Fruit fly (Drosophila melanogaster) whole organism, embryonic: ENCODE results near the gene Xe7.

Experiments used
- B-H2 ChIP-seq: fragments of 200-800 bp; sonication (Bioruptor generic); optimal IDR thresholded peaks from 2 replicates; lab custom pipeline; 2018; ENCODE audit warnings: missing biosample characterization, mild to moderate bottlenecking, missing genetic modification characterization
- BEAF-32 ChIP-seq: fragments of 200-800 bp; sonication (Bioruptor generic); optimal IDR thresholded peaks from 3 replicates; lab custom pipeline; 2017; ENCODE audit warnings: missing biosample characterization, missing genetic modification characterization, mild to moderate bottlenecking, moderate library complexity, missing genetic modification reagents
- CG11085 ChIP-seq: fragments of 200-800 bp; sonication (Bioruptor generic); IDR thresholded peaks from 2 replicates; pipeline ENCODE4 v1.3.6; 2022; ENCODE audit warnings: missing biosample characterization, missing genetic modification characterization
- CG13775 ChIP-seq: fragments of 200-800 bp; sonication (Bioruptor generic); optimal IDR thresholded peaks from 3 replicates; lab custom pipeline; 2017; ENCODE audit warnings: missing biosample characterization, mild to moderate bottlenecking, missing genetic modification characterization
- CG15514 ChIP-seq: fragments of 200-800 bp; sonication (Bioruptor generic); optimal IDR thresholded peaks from 3 replicates; lab custom pipeline; 2017; ENCODE audit warnings: missing biosample characterization, missing genetic modification characterization, mild to moderate bottlenecking, moderate library complexity, missing genetic modification reagents
- CG3838 ChIP-seq: fragments of 200-800 bp; sonication (Bioruptor generic); optimal IDR thresholded peaks from 3 replicates; lab custom pipeline; 2016; ENCODE audit warnings: missing biosample characterization, missing genetic modification characterization
- CG4820 ChIP-seq: fragments of 200-800 bp; sonication (Bioruptor generic); optimal IDR thresholded peaks from 3 replicates; lab custom pipeline; 2016; ENCODE audit warnings: missing biosample characterization, missing genetic modification characterization
- CG6654 ChIP-seq: fragments of 200-800 bp; sonication (Bioruptor generic); optimal IDR thresholded peaks from 2 replicates; lab custom pipeline; 2017; ENCODE audit warnings: missing biosample characterization, mild to moderate bottlenecking, missing genetic modification characterization
- CG6765 ChIP-seq: fragments of 200-800 bp; sonication (Bioruptor generic); optimal IDR thresholded peaks from 3 replicates; lab custom pipeline; 2017; ENCODE audit warnings: missing biosample characterization, mild to moderate bottlenecking, missing genetic modification characterization
- CG7372 ChIP-seq: fragments of 200-800 bp; sonication (Bioruptor generic); IDR thresholded peaks from 2 replicates; pipeline ENCODE4 v1.3.6; 2022; ENCODE audit warnings: missing biosample characterization, missing genetic modification characterization
- CG7745 ChIP-seq: fragments of 200-800 bp; sonication (Bioruptor generic); optimal IDR thresholded peaks from 2 replicates; lab custom pipeline; 2018; ENCODE audit warnings: missing biosample characterization, mild to moderate bottlenecking, missing genetic modification characterization, moderate library complexity
- CG8765 ChIP-seq: fragments of 200-800 bp; sonication (Bioruptor generic); IDR thresholded peaks from 2 replicates; pipeline ENCODE4 v1.3.6; 2022; ENCODE audit warnings: missing biosample characterization, missing genetic modification characterization
- CoRest ChIP-seq: fragments of 200-800 bp; sonication (Bioruptor generic); optimal IDR thresholded peaks from 3 replicates; lab custom pipeline; 2018; ENCODE audit warnings: missing biosample characterization, mild to moderate bottlenecking, missing genetic modification characterization, moderate library complexity
- CrebB ChIP-seq: fragments of 200-800 bp; sonication (Bioruptor generic); optimal IDR thresholded peaks from 3 replicates; lab custom pipeline; 2018; ENCODE audit warnings: missing biosample characterization, mild to moderate bottlenecking, missing genetic modification characterization
- Dbx ChIP-seq: fragments of 200-800 bp; sonication (Bioruptor generic); IDR thresholded peaks from 3 replicates; pipeline ENCODE4 v1.3.6; 2022; ENCODE audit warnings: missing biosample characterization, missing genetic modification characterization
- GATAe ChIP-seq: fragments of 200-800 bp; sonication (Bioruptor generic); conservative IDR thresholded peaks from 2 replicates; pipeline ENCODE4 v1.3.6; 2022; ENCODE audit warnings: missing biosample characterization, missing genetic modification characterization
- Gug ChIP-seq: fragments of 200-800 bp; sonication (Bioruptor generic); IDR thresholded peaks from 4 replicates; pipeline ENCODE4 v1.3.6; 2022; ENCODE audit warnings: missing biosample characterization, missing genetic modification characterization
- Hey ChIP-seq: fragments of 200-800 bp; sonication (Bioruptor generic); optimal IDR thresholded peaks from 3 replicates; lab custom pipeline; 2018; ENCODE audit warnings: missing biosample characterization, mild to moderate bottlenecking, missing genetic modification characterization
- Hmx ChIP-seq: fragments of 200-800 bp; sonication (Bioruptor generic); optimal IDR thresholded peaks from 2 replicates; lab custom pipeline; 2016; ENCODE audit warnings: missing biosample characterization, missing genetic modification characterization
- Hsf ChIP-seq: fragments of 200-800 bp; sonication (Bioruptor generic); optimal IDR thresholded peaks from 3 replicates; lab custom pipeline; 2016; ENCODE audit warnings: missing biosample characterization, missing genetic modification characterization
- NFAT ChIP-seq: fragments of 200-800 bp; sonication (Bioruptor generic); IDR thresholded peaks from 2 replicates; pipeline ENCODE4 v1.3.6; 2022; ENCODE audit warnings: missing biosample characterization, missing genetic modification characterization
- NK7.1 ChIP-seq: fragments of 200-800 bp; sonication (Bioruptor generic); optimal IDR thresholded peaks from 3 replicates; lab custom pipeline; 2016; ENCODE audit warnings: missing biosample characterization, missing genetic modification characterization
- Neu2 ChIP-seq: fragments of 200-800 bp; sonication (Bioruptor generic); optimal IDR thresholded peaks from 3 replicates; lab custom pipeline; 2016; ENCODE audit warnings: missing biosample characterization, missing genetic modification characterization, borderline replicate concordance
- NfI ChIP-seq: fragments of 200-800 bp; sonication (Bioruptor generic); optimal IDR thresholded peaks from 3 replicates; lab custom pipeline; 2018; ENCODE audit warnings: missing biosample characterization, mild to moderate bottlenecking, missing genetic modification characterization, moderate library complexity
- Rfx ChIP-seq: fragments of 200-800 bp; sonication (Bioruptor generic); IDR thresholded peaks from 2 replicates; pipeline ENCODE4 v1.3.6; 2022; ENCODE audit warnings: missing biosample characterization, missing genetic modification characterization
- Side ChIP-seq: fragments of 200-800 bp; sonication (Bioruptor generic); optimal IDR thresholded peaks from 2 replicates; lab custom pipeline; 2016; ENCODE audit warnings: missing biosample characterization, missing genetic modification characterization
- Sox102F ChIP-seq: fragments of 200-800 bp; sonication (Bioruptor generic); optimal IDR thresholded peaks from 2 replicates; lab custom pipeline; 2018; ENCODE audit warnings: missing biosample characterization, mild to moderate bottlenecking, missing genetic modification characterization, moderate library complexity
- bsh ChIP-seq, 2 experiments: fragments of 200-800 bp; sonication (Bioruptor generic); optimal IDR thresholded peaks; 2 replicates each; lab custom pipeline; 2017 to 2018; ENCODE audit warnings: mild to moderate bottlenecking in 2 of 2, missing biosample characterization in 2 of 2, missing genetic modification characterization in 2 of 2, moderate library complexity in 1 of 2
- crc ChIP-seq: fragments of 200-800 bp; sonication (Bioruptor generic); optimal IDR thresholded peaks from 2 replicates; lab custom pipeline; 2016; ENCODE audit warnings: missing biosample characterization, missing genetic modification characterization
- cwo ChIP-seq: fragments of 200-800 bp; sonication (Bioruptor generic); optimal IDR thresholded peaks from 3 replicates; lab custom pipeline; 2017; ENCODE audit warnings: missing biosample characterization, missing genetic modification characterization, mild to moderate bottlenecking, moderate library complexity, missing genetic modification reagents
- fu2 ChIP-seq: fragments of 200-800 bp; sonication (Bioruptor generic); optimal IDR thresholded peaks from 2 replicates; lab custom pipeline; 2016; ENCODE audit warnings: missing biosample characterization, missing genetic modification characterization
- gce ChIP-seq: fragments of 200-800 bp; sonication (Bioruptor generic); IDR thresholded peaks from 3 replicates; pipeline ENCODE4 v1.3.6; 2022; ENCODE audit warnings: missing biosample characterization, missing genetic modification characterization
- insv ChIP-seq, 2 experiments: fragments of 200-800 bp; sonication (Bioruptor generic); optimal IDR thresholded peaks; 3 replicates each; lab custom pipeline; 2016 to 2018; ENCODE audit warnings: missing biosample characterization in 2 of 2, missing genetic modification characterization in 2 of 2
- kay ChIP-seq: fragments of 200-800 bp; sonication (Bioruptor generic); optimal IDR thresholded peaks from 2 replicates; lab custom pipeline; 2016; ENCODE audit warnings: missing biosample characterization, missing genetic modification characterization
- lmd ChIP-seq: fragments of 200-800 bp; sonication (Bioruptor generic); IDR thresholded peaks from 2 replicates; pipeline ENCODE4 v1.3.6; 2022; ENCODE audit warnings: missing biosample characterization, missing genetic modification characterization
- nmo ChIP-seq: fragments of 200-800 bp; sonication (Bioruptor generic); optimal IDR thresholded peaks from 2 replicates; lab custom pipeline; 2018; ENCODE audit warnings: missing biosample characterization, mild to moderate bottlenecking, missing genetic modification characterization, moderate library complexity
- org-1 ChIP-seq: fragments of 200-800 bp; sonication (Bioruptor generic); optimal IDR thresholded peaks from 2 replicates; lab custom pipeline; 2017; ENCODE audit warnings: missing biosample characterization, missing genetic modification characterization
- pfk ChIP-seq: fragments of 200-800 bp; sonication (Bioruptor generic); optimal IDR thresholded peaks from 2 replicates; lab custom pipeline; 2018; ENCODE audit warnings: missing biosample characterization, mild to moderate bottlenecking, missing genetic modification characterization, moderate library complexity
- pum ChIP-seq: fragments of 200-800 bp; sonication (Bioruptor generic); optimal IDR thresholded peaks from 2 replicates; lab custom pipeline; 2016; ENCODE audit warnings: missing biosample characterization, missing genetic modification characterization
- rib ChIP-seq: fragments of 200-800 bp; sonication (Bioruptor generic); IDR thresholded peaks from 2 replicates; pipeline ENCODE4 v1.3.6; 2022; ENCODE audit warnings: missing biosample characterization, missing genetic modification characterization
- scrt ChIP-seq: fragments of 200-800 bp; sonication (Bioruptor generic); optimal IDR thresholded peaks from 2 replicates; lab custom pipeline; 2018; ENCODE audit warnings: missing biosample characterization, mild to moderate bottlenecking, missing genetic modification characterization, moderate library complexity
- sens-2 ChIP-seq: fragments of 200-800 bp; sonication (Bioruptor generic); IDR thresholded peaks from 2 replicates; pipeline ENCODE4 v1.3.6; 2022; ENCODE audit warnings: missing biosample characterization, missing genetic modification characterization
- slp2 ChIP-seq: fragments of 200-800 bp; sonication (Bioruptor generic); optimal IDR thresholded peaks from 2 replicates; lab custom pipeline; 2016; ENCODE audit warnings: missing biosample characterization, missing genetic modification characterization
- sqz ChIP-seq: fragments of 200-800 bp; sonication (Bioruptor generic); optimal IDR thresholded peaks from 3 replicates; lab custom pipeline; 2018; ENCODE audit warnings: missing biosample characterization, mild to moderate bottlenecking, missing genetic modification characterization
- tin ChIP-seq: fragments of 200-800 bp; sonication (Bioruptor generic); optimal IDR thresholded peaks from 3 replicates; lab custom pipeline; 2016; ENCODE audit warnings: missing biosample characterization, missing genetic modification characterization
- tll ChIP-seq, 2 experiments: fragments of 200-800 bp in 1 of 2; fragments of >200 bp in 1 of 2; sonication (Bioruptor generic) in 1 of 2; optimal IDR thresholded peaks; 2 replicates each; lab custom pipeline; 2017 to 2019; ENCODE audit warnings: missing biosample characterization in 2 of 2, missing genetic modification characterization in 2 of 2, mild to moderate bottlenecking in 1 of 2, moderate library complexity in 1 of 2
- tup ChIP-seq: fragments of 200-800 bp; sonication (Bioruptor generic); optimal IDR thresholded peaks from 2 replicates; lab custom pipeline; 2016; ENCODE audit warnings: missing biosample characterization, mild to moderate bottlenecking, missing genetic modification characterization, moderate library complexity
- wdn ChIP-seq: fragments of 200-800 bp; sonication (Bioruptor generic); IDR thresholded peaks from 2 replicates; pipeline ENCODE4 v1.3.6; 2022; ENCODE audit warnings: missing biosample characterization, missing genetic modification characterization
- zf30C ChIP-seq: fragments of 200-800 bp; sonication (Bioruptor generic); optimal IDR thresholded peaks from 3 replicates; lab custom pipeline; 2018; ENCODE audit warnings: missing biosample characterization, mild to moderate bottlenecking, missing genetic modification characterization
- zfh2 ChIP-seq: fragments of 200-800 bp; sonication (Bioruptor generic); optimal IDR thresholded peaks from 2 replicates; lab custom pipeline; 2016; ENCODE audit warnings: missing biosample characterization, missing genetic modification characterization

Xe7 gene

dm6 chr3R:5654692-5655181, 14.4 kb downstream of the Xe7 start, which contains the start of the genes elm and MED27 (continued):
- TF ChIP-seq CG15514 (peak; percentile 89), org-1 (GFP tag; lab: Kevin White, UChicago) (peak; percentile 61), cwo (GFP tag; lab: Kevin White, UChicago) (peak; percentile 76), pum (GFP tag; lab: Kevin White, UChicago) (peak; percentile 94), sqz (GFP tag; lab: Kevin White, UChicago) (peak; percentile 90), zf30C (GFP tag; lab: Kevin White, UChicago) (no peak), CrebB (tag; lab: Kevin White, UChicago) (peak; percentile 59), Sox102F (GFP tag; lab: Kevin White, UChicago) (peak; percentile 92), sens-2 (GFP tag; lab: Robert Waterston, UW) (peak; percentile 73; the same call in 1 of the 2 replicates), GATAe (GFP tag; lab: Robert Waterston, UW) (peak; percentile 81), Neu2 (GFP tag; lab: Kevin White, UChicago) (peak; percentile 47), fu2 (GFP tag; lab: Kevin White, UChicago) (peak; percentile 91), crc (GFP tag; lab: Kevin White, UChicago) (peak; percentile 65), CG4820 (GFP tag; lab: Kevin White, UChicago) (peak; percentile 91), Hsf (GFP tag; lab: Kevin White, UChicago) (peak; percentile 97), tin (GFP tag; lab: Kevin White, UChicago) (peak; percentile 96), slp2 (GFP tag; lab: Kevin White, UChicago) (peak; percentile 81), bsh (GFP tag; optimal IDR thresholded peaks at IDR 0.05; lab: Kevin White, UChicago) (peak; percentile 23 to 92), tll (GFP tag; optimal IDR thresholded peaks at IDR 0.05; lab: Kevin White, UChicago) (peak; percentile 41 to 83), CG6654 (GFP tag; lab: Kevin White, UChicago) (peak; percentile 61), NFAT (GFP tag; lab: Robert Waterston, UW) (peak; percentile 94), CG11085 (GFP tag; lab: Robert Waterston, UW) (peak; percentile 91), Hmx (peak; percentile 86), wdn (GFP tag; lab: Robert Waterston, UW) (peak; percentile 92), CG3838 (GFP tag; lab: Kevin White, UChicago) (peak; percentile 87), Dbx (GFP tag; lab: Robert Waterston, UW) (peak; percentile 96), B-H2 (GFP tag; lab: Kevin White, UChicago) (peak; percentile 91), CG8765 (GFP tag; lab: Robert Waterston, UW) (peak; percentile 92), Rfx (peak; percentile 96), Gug (GFP tag; lab: Robert Waterston, UW) (peak; percentile 96), NfI (GFP tag; lab: Kevin White, UChicago) (peak; percentile 90), CG6765 (peak; percentile 64), gce (GFP tag; lab: Robert Waterston, UW) (peak; percentile 78; the same call in 2 of the 3 replicates), CG13775 (peak; percentile 96), lmd (GFP tag; lab: Robert Waterston, UW) (peak; percentile 95), tup (GFP tag; lab: Kevin White, UChicago) (peak; percentile 73), kay (GFP tag; lab: Kevin White, UChicago) (peak; percentile 86), insv (GFP tag; optimal IDR thresholded peaks at IDR 0.05; lab: Kevin White, UChicago) (peak in 1 of 2 experiments; percentile 73), scrt (GFP tag; lab: Kevin White, UChicago) (peak; percentile 72), CoRest (tag; lab: Kevin White, UChicago) (peak; percentile 95), nmo (GFP tag; lab: Kevin White, UChicago) (peak; percentile 97), CG7372 (GFP tag; lab: Robert Waterston, UW) (peak; percentile 95), zfh2 (peak; percentile 96), pfk (GFP tag; lab: Kevin White, UChicago) (peak; percentile 11), Hey (tag; lab: Kevin White, UChicago) (peak; percentile 56), rib (GFP tag; lab: Robert Waterston, UW) (peak; percentile 91), BEAF-32 (GFP tag; lab: Kevin White, UChicago) (peak; percentile 99), Side (GFP tag; lab: Kevin White, UChicago) (peak; percentile 89), NK7.1 (GFP tag; lab: Kevin White, UChicago) (peak; percentile 71), CG7745 (tag; lab: Kevin White, UChicago) (no peak)
